Fruit fly (Drosophila melanogaster): Measurements from ENCODE around the gene CG7739.

CG7739 gene

DNA sequence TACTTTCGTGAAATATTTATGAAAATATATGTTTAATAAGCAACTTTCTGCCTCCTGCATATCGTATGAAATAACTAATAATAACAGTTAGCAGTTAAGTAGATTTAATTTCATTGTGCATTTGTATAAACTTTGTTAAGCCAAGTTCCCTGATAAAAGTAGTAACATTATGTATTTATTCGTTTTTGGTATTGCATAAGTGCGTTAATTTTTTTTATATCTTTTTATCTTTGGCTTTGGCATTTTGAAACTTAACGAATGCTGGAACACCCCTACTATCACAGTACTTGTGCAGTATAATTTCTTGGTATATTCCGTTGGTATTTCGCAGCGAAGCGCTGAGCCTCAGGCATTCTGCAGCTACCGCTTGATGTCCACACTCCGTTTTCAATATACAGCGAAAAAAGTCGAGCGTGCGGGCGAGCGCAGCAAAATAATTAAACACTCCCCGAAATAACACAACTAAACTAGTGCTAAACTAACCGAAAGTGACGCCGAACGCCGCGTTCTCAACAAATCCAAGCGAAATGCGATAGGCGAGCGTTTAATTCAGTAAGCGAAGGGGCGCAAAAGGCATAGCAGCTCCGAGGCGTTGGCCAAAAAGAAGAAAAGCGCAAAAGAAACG, 25.8 kb upstream of the CG7739 start, which contains the start of gene RhoGAP71E:
Gene RhoGAP71E (plus strand): TSS at position 347 of the 625 bp plus-strand sequence.
- TF ChIP-seq noc (tag; optimal IDR thresholded peaks at IDR 0.05) = peak; percentile 56

DNA sequence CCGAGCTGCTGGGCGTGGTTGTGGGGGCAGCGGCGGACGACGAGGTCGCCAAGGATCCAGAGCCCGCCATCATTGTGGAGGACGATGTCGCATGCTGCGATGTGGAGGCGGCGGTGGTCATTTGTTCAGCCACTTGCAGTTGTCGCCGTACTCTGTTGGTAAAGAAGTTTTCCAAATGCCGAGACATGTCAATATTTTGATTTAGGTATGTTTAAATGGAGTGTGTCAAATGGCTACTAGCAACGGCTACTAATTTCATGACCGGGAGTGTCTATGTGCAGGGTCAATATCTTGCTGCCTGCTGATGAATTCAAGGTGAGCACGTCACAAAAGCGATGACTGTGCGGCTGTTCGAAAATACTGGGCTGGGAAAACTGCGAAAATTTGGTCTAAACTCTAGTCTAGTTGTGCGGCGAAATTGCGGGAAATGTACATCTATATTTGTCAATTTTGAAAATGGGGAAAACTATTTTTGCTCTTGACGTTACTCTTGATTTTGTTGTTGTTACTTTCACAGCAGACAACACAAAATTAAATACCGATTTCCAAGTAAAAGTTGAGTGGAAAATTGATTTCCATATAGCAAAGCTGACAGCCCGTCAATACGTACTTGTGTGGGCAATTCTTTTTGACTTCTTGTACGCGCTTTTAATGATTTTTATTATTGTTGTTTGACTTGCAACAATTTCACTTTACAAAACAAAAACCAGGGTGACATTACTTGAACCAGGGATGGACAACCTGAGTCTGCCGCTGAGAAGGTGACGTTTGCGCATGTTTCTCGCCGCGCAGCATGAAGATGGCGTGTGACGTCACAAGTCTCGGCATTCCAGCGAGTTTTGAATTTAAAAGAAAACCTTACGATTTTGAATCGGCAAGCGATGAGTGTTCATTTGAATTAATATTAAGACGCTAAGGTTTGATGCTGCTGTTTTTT, 24.8 kb upstream of the CG7739 start, which contains the start of gene CG7656:
Gene CG7656 (minus strand): TSS at position 731 of the 937 bp plus-strand sequence.
- TF ChIP-seq noc (tag; optimal IDR thresholded peaks at IDR 0.05) = peak; percentile 52

DNA sequence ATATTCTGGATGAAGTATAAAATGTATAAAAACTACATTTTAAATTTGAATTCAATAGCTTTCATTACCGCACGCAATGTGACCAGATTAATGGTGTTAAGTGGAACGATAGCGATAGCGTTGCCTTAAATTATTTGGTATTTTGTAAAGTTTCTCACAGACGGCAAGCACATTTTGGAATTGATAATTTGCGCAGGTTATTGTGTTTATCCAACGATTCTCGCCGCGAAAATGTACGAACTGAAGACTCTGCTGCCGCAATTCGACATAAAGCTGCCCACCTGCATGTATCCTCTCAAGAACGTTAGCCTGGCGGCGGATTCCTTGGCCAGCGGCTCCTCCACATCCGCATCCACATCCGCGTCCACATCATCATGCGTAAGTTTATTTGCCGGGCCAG, 20.6 kb upstream of the CG7739 start, which contains the start of gene AIMP2:
Gene AIMP2 (plus strand): TSS at position 135 of the 400 bp plus-strand sequence.
- no peak for TF ChIP-seq noc (tag; optimal IDR thresholded peaks at IDR 0.05)

DNA sequence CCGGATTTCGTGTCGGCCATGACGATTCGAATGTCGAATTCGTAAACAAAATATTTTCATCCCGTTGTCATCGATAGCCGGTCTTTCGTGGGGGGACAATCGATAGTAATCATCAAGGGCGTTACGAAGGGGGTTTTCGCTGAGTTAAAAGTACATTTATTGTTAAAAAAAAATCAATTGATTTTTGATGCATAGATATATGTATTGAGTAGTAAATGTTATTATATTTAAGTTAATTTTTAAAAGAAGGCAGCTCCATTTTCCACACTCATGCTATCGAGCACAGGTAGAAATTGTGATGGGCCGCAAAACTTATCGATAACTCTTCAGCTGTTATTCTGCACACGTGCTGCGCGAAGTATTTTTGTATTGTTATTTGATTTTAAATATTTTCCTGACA, 17.6 kb upstream of the CG7739 start, which contains the start of the genes mrn and CG12301:
Gene mrn (minus strand): TSS at position 51 of the 400 bp plus-strand sequence.
Gene CG12301 (plus strand): TSS at position 314 of the 400 bp plus-strand sequence.
- TF ChIP-seq noc (tag; optimal IDR thresholded peaks at IDR 0.05) = no peak

DNA sequence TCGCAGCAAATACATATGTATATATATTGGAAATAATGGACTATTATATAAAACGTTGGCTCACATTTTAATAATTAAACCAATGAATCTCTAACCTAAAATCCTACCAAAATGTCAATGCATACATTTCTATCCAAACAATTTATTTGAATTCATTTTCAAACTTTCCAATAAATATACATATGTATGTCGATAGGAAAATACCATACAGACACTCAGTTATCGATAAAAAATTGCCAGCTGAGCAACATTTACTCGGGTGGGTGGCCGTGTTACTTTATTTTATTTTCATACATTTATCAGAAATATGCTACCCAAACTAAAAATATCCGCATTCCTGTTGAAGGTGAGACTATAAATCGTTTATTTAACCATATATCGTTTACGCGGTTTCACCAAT, 13.5 kb upstream of the CG7739 start, which contains the start of gene Ufsp2:
Gene Ufsp2 (plus strand): TSS at position 214 of the 400 bp plus-strand sequence.
- TF ChIP-seq noc (tag; optimal IDR thresholded peaks at IDR 0.05) = no peak

DNA sequence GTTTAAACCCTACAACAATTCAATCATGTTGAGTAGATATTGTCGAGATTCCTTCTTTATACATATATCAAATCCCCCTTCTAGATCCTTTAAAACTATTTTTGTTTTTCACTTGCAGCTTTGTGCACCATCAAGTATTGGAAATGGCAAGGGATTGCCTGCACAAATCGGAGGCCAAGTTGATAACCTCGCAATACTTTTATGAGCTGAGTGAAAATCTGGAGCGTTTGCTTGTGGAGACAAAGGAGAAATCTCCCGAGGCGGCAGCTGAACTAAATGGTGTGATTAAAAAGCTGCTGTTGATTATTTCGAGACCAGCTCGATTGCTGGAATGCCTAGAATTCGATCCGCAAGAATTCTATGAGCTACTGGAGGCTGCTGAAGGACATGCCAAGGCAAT, 7.7 kb upstream of the CG7739 start:
- no peak for TF ChIP-seq noc (tag; optimal IDR thresholded peaks at IDR 0.05)

DNA sequence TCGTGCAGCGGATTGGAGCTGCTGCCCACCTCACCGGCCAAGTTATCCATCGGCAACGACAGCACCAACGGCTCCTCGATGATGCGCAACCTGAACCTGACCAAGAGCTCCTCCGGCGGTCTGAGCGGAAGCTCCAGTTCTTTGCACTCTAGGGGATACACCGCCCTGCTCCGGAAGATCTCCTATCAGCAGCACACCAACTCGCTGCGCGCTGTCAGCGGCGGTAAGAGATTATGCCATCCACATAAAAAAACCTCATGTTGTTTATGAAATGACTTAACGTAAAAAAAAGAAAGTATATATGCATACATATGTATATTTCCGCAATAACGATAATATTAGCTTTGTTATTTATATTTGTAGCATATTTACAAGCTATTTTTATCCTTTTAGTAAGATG, 5.9 kb upstream of the CG7739 start:
- no peak for TF ChIP-seq noc (tag; optimal IDR thresholded peaks at IDR 0.05)

DNA sequence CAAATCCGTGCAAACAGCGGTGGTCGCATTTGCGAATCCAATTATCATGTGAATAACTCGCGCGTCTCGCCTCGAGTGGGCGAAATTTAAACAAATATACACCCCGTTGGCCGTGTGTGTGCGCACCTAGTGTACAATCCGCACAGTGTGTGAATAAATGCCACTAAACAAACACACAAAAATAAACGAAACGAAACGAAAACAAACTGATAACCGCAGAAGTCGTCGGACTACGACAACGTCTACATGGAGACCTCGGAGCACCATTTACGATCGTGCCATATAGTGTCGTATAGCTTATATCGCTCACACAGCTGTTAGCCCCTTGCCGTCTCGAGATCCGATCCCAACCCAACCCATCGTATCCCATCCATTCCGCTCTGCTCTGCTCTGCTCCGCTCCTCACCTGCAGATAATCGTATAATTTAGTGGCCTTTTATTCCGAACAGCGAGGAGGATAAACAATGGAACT, 3.7 kb upstream of the CG7739 start:
- TF ChIP-seq noc (tag; optimal IDR thresholded peaks at IDR 0.05) = peak; percentile 86

DNA sequence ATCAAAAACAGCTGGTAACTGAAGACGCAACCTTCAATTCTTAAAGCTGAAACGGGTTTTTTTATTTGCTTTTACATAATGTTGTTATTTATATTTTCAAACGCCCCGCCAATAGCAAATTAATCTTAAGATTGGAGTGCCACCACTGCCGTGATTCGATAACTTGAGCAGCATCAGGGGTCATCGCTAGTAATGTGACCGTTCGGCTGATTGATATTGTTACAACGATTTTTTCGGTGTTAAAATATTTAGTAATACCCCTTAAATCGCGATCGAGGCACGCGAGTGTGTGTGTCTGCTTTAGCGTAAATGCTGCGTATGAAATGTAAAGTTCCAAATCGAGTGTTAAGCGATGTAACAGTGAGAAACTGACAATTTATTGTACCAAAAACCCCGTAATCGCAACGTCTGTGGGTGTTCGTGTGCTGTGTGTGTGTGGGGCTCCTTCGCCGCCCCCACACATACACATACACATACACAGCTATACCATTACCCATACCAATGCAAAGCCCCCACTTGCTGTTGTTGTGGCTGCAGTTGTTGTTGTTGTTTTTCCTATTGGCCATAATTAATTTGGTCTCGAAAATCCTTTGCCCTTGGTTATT, 3.1 kb upstream of the CG7739 start, which contains the start of gene dop:
Gene dop (plus strand): TSS at position 185 of the 605 bp plus-strand sequence.
- TF ChIP-seq noc (tag; optimal IDR thresholded peaks at IDR 0.05) = no peak

DNA sequence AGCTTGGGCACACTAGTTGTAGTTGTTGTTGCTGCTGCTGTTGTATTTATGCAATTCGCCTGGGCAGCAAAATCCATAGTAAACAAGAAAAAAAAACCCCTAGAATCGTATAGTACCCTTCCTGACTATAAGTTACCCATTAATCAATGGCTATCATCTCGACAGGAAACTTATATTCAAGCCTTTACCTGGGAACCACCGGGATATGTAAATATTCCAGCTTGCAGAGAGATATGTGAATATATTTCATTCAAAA, 914 bp upstream of the CG7739 start:
- no peak for TF ChIP-seq noc (tag; optimal IDR thresholded peaks at IDR 0.05)

DNA sequence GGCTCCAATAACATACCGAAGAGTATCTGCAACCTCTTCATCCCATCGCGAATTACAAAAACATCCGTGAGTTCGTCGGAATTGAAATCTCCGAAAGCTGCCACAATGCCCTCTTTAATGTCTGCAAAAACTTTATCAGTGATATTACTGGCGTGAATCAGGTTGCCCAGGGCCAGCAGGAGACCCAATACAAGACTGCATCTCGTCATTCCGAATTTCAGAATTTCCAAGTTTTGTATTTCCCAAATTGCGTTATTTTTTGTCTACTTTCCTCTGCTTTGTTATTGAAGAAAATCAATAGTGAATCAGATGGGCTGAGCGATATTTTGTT, 173 bp downstream of the CG7739 start:
- TF ChIP-seq noc (tag; optimal IDR thresholded peaks at IDR 0.05) = no peak

DNA sequence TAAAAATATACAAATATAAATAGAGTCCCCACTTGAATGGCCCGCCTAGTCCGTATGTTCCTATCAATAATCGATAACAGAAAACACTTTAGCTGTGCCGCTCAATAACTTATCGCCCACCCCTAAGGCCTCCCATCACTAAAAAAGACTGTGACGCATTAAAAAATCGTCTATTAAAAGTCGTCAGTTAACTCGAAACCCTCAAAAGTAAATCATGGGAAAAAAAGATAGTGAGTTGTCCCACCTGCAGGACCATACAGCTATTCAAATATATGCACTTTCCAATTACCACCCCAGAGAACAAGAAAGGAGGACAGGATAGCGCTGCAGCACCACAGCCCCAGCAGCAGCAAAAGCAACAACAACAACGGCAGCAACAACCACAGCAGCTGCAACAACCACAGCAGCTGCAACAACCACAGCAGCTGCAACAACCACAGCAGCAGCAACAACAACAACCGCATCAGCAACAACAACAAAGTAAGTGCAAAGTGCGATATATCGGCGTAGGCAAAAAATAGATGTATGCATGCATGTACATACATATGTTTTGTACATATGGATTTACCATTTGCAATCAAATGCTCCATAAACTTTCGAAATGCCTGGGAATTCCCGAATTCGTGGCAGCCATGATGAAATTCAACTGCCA, 8.7 kb downstream of the CG7739 start, which contains the start of gene AGO2:
Gene AGO2 (plus strand): TSS at position 121 of the 652 bp plus-strand sequence.
- TF ChIP-seq noc (tag; optimal IDR thresholded peaks at IDR 0.05) = no peak

DNA sequence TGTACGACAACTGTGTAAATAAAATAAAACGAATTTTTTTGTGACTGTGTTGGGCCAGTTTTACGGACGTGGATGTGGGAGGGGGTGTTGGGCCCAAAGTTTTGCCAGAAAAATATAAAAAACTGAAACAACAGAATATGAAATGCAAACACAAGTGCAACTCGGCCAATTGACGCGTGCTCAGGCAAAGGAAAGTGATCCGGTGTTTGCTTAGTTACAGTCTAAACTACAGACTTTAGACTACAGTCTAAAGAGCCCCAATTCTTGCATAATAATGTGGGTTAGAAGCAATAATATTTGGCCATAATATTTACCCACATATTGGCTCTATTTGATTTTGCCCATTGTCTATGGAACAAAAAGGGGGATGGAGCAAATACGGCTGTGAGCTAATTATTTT, 14.0 kb downstream of the CG7739 start:
- peak; percentile 9 for TF ChIP-seq noc (tag; optimal IDR thresholded peaks at IDR 0.05)

DNA sequence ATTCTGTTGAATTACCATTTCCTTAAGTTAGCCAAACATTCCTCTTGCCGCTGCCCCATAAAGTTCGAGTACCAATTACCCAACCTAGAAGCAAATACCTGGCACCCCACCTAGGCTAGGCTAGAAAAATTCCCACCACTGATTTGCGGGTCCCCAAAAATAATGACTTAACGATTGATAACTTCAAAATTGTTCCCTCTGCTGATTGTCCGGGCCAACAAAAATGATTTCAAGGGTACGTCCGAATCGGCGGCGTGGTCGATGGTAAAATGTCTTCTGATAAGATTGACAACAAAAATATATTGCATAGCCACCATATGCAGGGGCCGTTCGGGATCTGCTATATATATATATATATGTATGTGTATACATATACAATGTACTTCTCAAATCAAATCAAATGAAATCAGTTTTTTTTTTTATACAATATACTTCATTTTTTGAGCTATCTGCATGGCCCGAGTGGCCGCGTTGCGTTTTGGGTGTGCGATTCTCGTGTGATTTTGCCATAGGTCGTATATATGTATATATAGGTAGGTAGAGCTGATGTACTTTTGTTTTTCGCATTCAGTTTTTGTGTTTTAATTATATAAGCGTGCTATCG, 15.6 kb downstream of the CG7739 start:
- TF ChIP-seq noc (tag; optimal IDR thresholded peaks at IDR 0.05) = no peak

All from whole organism, larva.